Worm (Caenorhabditis elegans) whole organism, midembryonic: Measurements from ENCODE around the gene T14G8.3.

Source experiments
- T22C8.4 ChIP-seq: fragments of 200-800 bp; sonication (Bioruptor generic); IDR thresholded peaks from 2 replicates; pipeline ENCODE4 v1.3.6; 2022; ENCODE audit warnings: missing genetic modification characterization, missing compliant biosample characterization
- cog-1 ChIP-seq: sonication (generic microtip); optimal IDR thresholded peaks from 2 replicates; lab custom pipeline; 2016; ENCODE audit warnings: missing genetic modification characterization, missing compliant biosample characterization
- flt-1 ChIP-seq: fragments of 200-800 bp; sonication (Bioruptor generic); IDR thresholded peaks from 2 replicates; pipeline ENCODE4 v1.3.6; 2022; ENCODE audit warnings: missing genetic modification characterization, missing compliant biosample characterization
- klf-2 ChIP-seq: fragments of 200-800 bp; sonication (Bioruptor generic); conservative IDR thresholded peaks from 2 replicates; pipeline ENCODE4 v1.3.6; 2022; ENCODE audit warnings: missing genetic modification reagents, missing genetic modification characterization, missing compliant biosample characterization
- med-1 ChIP-seq: sonication (generic microtip); optimal IDR thresholded peaks from 2 replicates; lab custom pipeline; 2017; ENCODE audit warnings: missing genetic modification characterization, mild to moderate bottlenecking, missing compliant biosample characterization, antibody characterized with exemption, missing genetic modification reagents; ENCODE audit not compliant: insufficient read depth
- ref-1 ChIP-seq: fragments of 200-800 bp; sonication (Bioruptor generic); conservative IDR thresholded peaks from 2 replicates; pipeline ENCODE4 v1.3.6; 2022; ENCODE audit warnings: missing genetic modification reagents, missing genetic modification characterization, missing compliant biosample characterization
- tab-1 ChIP-seq: fragments of 200-800 bp; sonication (Bioruptor generic); IDR thresholded peaks from 2 replicates; pipeline ENCODE4 v1.3.6; 2022; ENCODE audit warnings: missing genetic modification characterization, missing compliant biosample characterization
- ztf-23 ChIP-seq: fragments of 200-800 bp; sonication (Bioruptor generic); IDR thresholded peaks from 2 replicates; pipeline ENCODE4 v1.3.6; 2022; ENCODE audit warnings: missing genetic modification reagents, missing genetic modification characterization, missing compliant biosample characterization
- ztf-29 ChIP-seq: fragments of 200-800 bp; sonication (Bioruptor generic); IDR thresholded peaks from 2 replicates; pipeline ENCODE4 v1.3.6; 2022; ENCODE audit warnings: missing genetic modification reagents, missing genetic modification characterization, missing compliant biosample characterization

DNA sequence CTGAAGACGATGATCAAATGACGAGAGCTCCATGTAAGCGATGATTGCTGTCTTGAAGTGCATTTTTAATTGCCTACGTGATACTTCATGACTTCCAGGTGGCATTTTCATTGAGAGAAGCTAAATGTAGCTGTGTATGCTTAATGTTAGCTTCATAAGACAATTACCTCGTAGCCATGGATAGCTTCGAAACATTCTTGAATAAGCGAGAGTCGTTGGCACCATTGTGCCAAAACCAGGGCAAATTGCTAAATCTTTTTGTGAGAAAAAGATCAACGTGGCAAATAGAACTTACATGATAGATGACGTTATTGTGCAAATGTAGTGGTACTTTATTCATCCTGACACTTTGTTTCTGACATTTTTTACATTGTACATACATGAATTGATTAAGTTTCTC lies 2.2 kb downstream of the T14G8.3 start:
- TF ChIP-seq cog-1 (no peak), ztf-23 (GFP tag; lab: Robert Waterston, UW) (no peak), tab-1 (GFP tag; lab: Robert Waterston, UW) (no peak), flt-1 (no peak), klf-2 (GFP tag; lab: Robert Waterston, UW) (no peak), T22C8.4 (GFP tag; lab: Robert Waterston, UW) (no peak), ztf-29 (GFP tag; lab: Robert Waterston, UW) (no peak), med-1 (GFP tag; lab: Kevin White, UChicago) (no peak), ref-1 (GFP tag; lab: Robert Waterston, UW) (no peak)
